Worm (Caenorhabditis elegans): ENCODE measurements around the gene T05B9.1.

DNA sequence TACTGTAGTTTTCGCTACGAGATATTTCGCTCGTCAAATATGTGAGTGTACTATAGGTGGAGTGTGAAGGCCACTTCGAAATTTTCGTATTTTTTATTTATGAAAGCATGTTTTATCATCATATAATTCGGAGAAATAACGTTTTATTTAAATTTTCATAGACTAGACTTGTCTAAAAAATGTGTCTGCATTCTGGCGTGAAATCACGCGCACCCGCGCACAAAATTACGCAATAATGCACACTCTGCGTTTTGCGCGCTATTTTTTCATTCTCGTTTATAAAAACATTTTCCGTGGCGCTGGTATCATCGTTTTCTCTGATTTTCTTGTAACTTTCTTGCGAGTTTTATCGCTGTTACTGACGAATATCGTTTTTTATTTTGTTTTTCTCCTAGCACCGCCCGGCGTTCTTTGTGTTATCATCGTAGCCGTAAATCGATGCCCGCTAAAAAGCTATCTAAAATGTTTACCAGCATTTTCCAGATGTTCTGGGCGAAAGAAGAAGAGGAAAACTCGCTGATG, 36.3 kb upstream of the T05B9.1 start, which contains the start of gene saps-1:
- TF ChIP-seq ZK546.5 (tag; optimal IDR thresholded peaks at IDR 0.05) (no peak), egl-43 (GFP tag; IDR thresholded peaks at IDR 0.05) (no peak), fkh-10 (GFP tag; optimal IDR thresholded peaks at IDR 0.05) (no peak), set-16 (GFP tag; IDR thresholded peaks at IDR 0.05) (no peak), snpc-1.2 (GFP tag; IDR thresholded peaks at IDR 0.05) (no peak), lin-38 (GFP tag; IDR thresholded peaks at IDR 0.05) (peak; percentile 76), saeg-2 (GFP tag; IDR thresholded peaks at IDR 0.05) (no peak), unc-62 (GFP tag; optimal IDR thresholded peaks at IDR 0.05 in 1 of 2) (no peak), unc-62 (tag; optimal IDR thresholded peaks at IDR 0.05) (no peak), nhr-48 (tag; optimal IDR thresholded peaks at IDR 0.05) (no peak), dpl-1 (GFP tag; optimal IDR thresholded peaks at IDR 0.05) (peak; percentile 41)
